Worm (Caenorhabditis elegans) whole organism, L2 larva: ENCODE results near the gene R13D11.4.

Source experiments
- ZK546.5 ChIP-seq: sonication (generic microtip); optimal IDR thresholded peaks from 2 replicates; lab custom pipeline; 2017; ENCODE audit warnings: missing biosample characterization, missing genetic modification characterization
- ceh-16 ChIP-seq: fragments of 150-350 bp; optimal IDR thresholded peaks from 2 replicates; lab custom pipeline; 2014; ENCODE audit warnings: missing biosample characterization, missing genetic modification characterization
- elt-3 ChIP-seq: sonication (generic microtip); optimal IDR thresholded peaks from 2 replicates; lab custom pipeline; 2017; ENCODE audit warnings: missing biosample characterization, missing genetic modification characterization
- gmeb-1 ChIP-seq: fragments of 150-350 bp; optimal IDR thresholded peaks from 2 replicates; lab custom pipeline; 2014; ENCODE audit warnings: missing biosample characterization, missing genetic modification characterization
- lsy-2 ChIP-seq, 2 experiments: fragments of 150-350 bp in 1 of 2; sonication (generic microtip) in 1 of 2; optimal IDR thresholded peaks; 2 replicates each; lab custom pipeline; 2014 to 2017; ENCODE audit warnings: missing biosample characterization in 2 of 2, missing genetic modification characterization in 2 of 2
- nhr-10 ChIP-seq: sonication (generic microtip); optimal IDR thresholded peaks from 2 replicates; lab custom pipeline; 2017; ENCODE audit warnings: missing biosample characterization, missing genetic modification characterization
- nhr-23 ChIP-seq: fragments of 150-350 bp; optimal IDR thresholded peaks from 2 replicates; lab custom pipeline; 2014; ENCODE audit warnings: missing biosample characterization, missing genetic modification reagents, missing genetic modification characterization
- nhr-25 ChIP-seq: fragments of 150-350 bp; sonication (generic microtip); optimal IDR thresholded peaks from 3 replicates; lab custom pipeline; 2014; ENCODE audit warnings: missing biosample characterization, missing genetic modification characterization
- nhr-77 ChIP-seq: fragments of 150-350 bp; optimal IDR thresholded peaks from 2 replicates; lab custom pipeline; 2014; ENCODE audit warnings: missing biosample characterization, missing genetic modification characterization
- unc-62 ChIP-seq: fragments of 150-350 bp; optimal IDR thresholded peaks from 2 replicates; lab custom pipeline; 2014; ENCODE audit warnings: missing biosample characterization, missing genetic modification reagents, missing genetic modification characterization
- ztf-4 ChIP-seq: fragments of 150-350 bp; optimal IDR thresholded peaks from 2 replicates; lab custom pipeline; 2014; ENCODE audit warnings: missing biosample characterization, missing genetic modification characterization

DNA sequence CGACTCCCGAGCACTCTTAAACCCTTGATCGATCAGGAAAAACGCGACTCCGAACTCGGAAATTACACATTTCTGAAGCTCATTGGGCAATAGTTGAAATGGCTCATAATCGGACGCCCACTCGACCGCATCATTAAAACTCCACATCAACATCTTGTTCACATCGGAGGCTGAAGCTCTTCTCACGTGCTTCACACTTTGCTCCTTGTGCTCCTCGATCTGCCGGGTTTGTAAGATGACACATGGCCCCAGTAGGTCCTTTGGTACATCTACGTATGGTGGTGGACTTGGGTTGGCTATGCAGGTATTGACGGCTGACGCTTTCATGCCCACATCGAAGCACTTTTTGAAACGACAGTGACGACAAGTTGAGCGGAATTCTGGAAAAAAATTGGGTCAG lies 7.1 kb upstream of the R13D11.4 start:
- TF ChIP-seq ztf-4 (tag; lab: Kevin White, UChicago) (no peak), gmeb-1 (tag; lab: Kevin White, UChicago) (no peak), nhr-10 (tag; lab: Kevin White, UChicago) (no peak), ceh-16 (tag; lab: Kevin White, UChicago) (no peak), nhr-23 (no peak), nhr-25 (tag; lab: Kevin White, UChicago) (no peak), unc-62 (GFP tag; lab: Kevin White, UChicago) (no peak), elt-3 (no peak), nhr-77 (no peak), ZK546.5 (no peak), lsy-2 (tag; optimal IDR thresholded peaks at IDR 0.05; lab: Kevin White, UChicago) (no peak)
